Fruit fly (Drosophila melanogaster): ENCODE results near the gene p130CAS.

p130CAS gene

dm6 chr3L:131151-131997, 21.3 kb upstream of the p130CAS start (continued):
- TF ChIP-seq CG33557 (GFP tag; optimal IDR thresholded peaks at IDR 0.05) (peak; percentile 20), luna (GFP tag; optimal IDR thresholded peaks at IDR 0.05) (no peak), caup (GFP tag; optimal IDR thresholded peaks at IDR 0.05; ENCODE audit: severe bottlenecking) (peak; percentile 52), slp2 (GFP tag; optimal IDR thresholded peaks at IDR 0.05) (peak; percentile 54), MTF-1 (GFP tag; optimal IDR thresholded peaks at IDR 0.05; ENCODE audit: borderline replicate concordance) (peak; percentile 24), CHES-1-like (GFP tag; optimal IDR thresholded peaks at IDR 0.05) (peak; percentile 36), amos (GFP tag; IDR thresholded peaks at IDR 0.05; ENCODE audit: partially characterized antibody) (peak; percentile 34; the same call in 1 of the 2 replicates), tna (GFP tag; IDR thresholded peaks at IDR 0.05; ENCODE audit: partially characterized antibody) (no peak; the same call in 1 of the 2 replicates), ash1 (GFP tag; optimal IDR thresholded peaks at IDR 0.05) (peak; percentile 59), ci (GFP tag; IDR thresholded peaks at IDR 0.05) (peak; percentile 66), dmrt11E (tag; optimal IDR thresholded peaks at IDR 0.05) (no peak), cas (GFP tag; IDR thresholded peaks at IDR 0.05) (0 out of 2 replicates have a peak, but pooled peaks have one; percentile 18), Xbp1 (GFP tag; optimal IDR thresholded peaks at IDR 0.05) (no peak), CG7271 (tag; optimal IDR thresholded peaks at IDR 0.05) (no peak), eyg (GFP tag; optimal IDR thresholded peaks at IDR 0.05) (peak; percentile 34), Oli (tag; optimal IDR thresholded peaks at IDR 0.05) (no peak), CG30431 (GFP tag; optimal IDR thresholded peaks at IDR 0.05) (no peak), Dip3 (GFP tag; optimal IDR thresholded peaks at IDR 0.05) (no peak), CG7963 (GFP tag; IDR thresholded peaks at IDR 0.05; ENCODE audit: partially characterized antibody) (peak; percentile 28; the same call in 1 of the 3 replicates), eve (GFP tag; optimal IDR thresholded peaks at IDR 0.05) (peak in 1 of 2 experiments; percentile 25), ATbp (GFP tag; optimal IDR thresholded peaks at IDR 0.05) (peak; percentile 69), wek (GFP tag; optimal IDR thresholded peaks at IDR 0.05) (peak; percentile 56), CG14860 (GFP tag; IDR thresholded peaks at IDR 0.05; ENCODE audit: partially characterized antibody) (no peak), Vsx1 (GFP tag; optimal IDR thresholded peaks at IDR 0.05) (no peak), dmrt99B (tag; optimal IDR thresholded peaks at IDR 0.05) (peak; percentile 38), Asciz (GFP tag; optimal IDR thresholded peaks at IDR 0.05) (peak; percentile 13), twi (tag; optimal IDR thresholded peaks at IDR 0.05) (peak; percentile 13), CG2199 (GFP tag; IDR thresholded peaks at IDR 0.05) (peak; percentile 53; the same call in 1 of the 3 replicates), HHEX (GFP tag; optimal IDR thresholded peaks at IDR 0.05) (peak; percentile 61), scrt (GFP tag; optimal IDR thresholded peaks at IDR 0.05) (peak; percentile 44), CG9727 (GFP tag; optimal IDR thresholded peaks at IDR 0.05) (no peak), bowl (GFP tag; IDR thresholded peaks at IDR 0.05) (no peak), dimm (GFP tag; IDR thresholded peaks at IDR 0.05) (no peak), Xrp1 (GFP tag; IDR thresholded peaks at IDR 0.05) (peak; percentile 5; the same call in 1 of the 2 replicates), CG17385 (GFP tag; optimal IDR thresholded peaks at IDR 0.05) (peak; percentile 94), nmo (GFP tag; optimal IDR thresholded peaks at IDR 0.05) (peak; percentile 38), Ravus (GFP tag; IDR thresholded peaks at IDR 0.05) (no peak), CG1233 (GFP tag; optimal IDR thresholded peaks at IDR 0.05) (peak; percentile 6), CG34224 (GFP tag; IDR thresholded peaks at IDR 0.05; ENCODE audit: partially characterized antibody) (peak; percentile 49; the same call in 2 of the 3 replicates), CG14014 (GFP tag; IDR thresholded peaks at IDR 0.05) (peak; percentile 11; the same call in 1 of the 2 replicates), CG2116 (GFP tag; optimal IDR thresholded peaks at IDR 0.05) (peak; percentile 27), CG4707 (GFP tag; optimal IDR thresholded peaks at IDR 0.05) (peak; percentile 7), Nf-YA (GFP tag; IDR thresholded peaks at IDR 0.05) (0 out of 2 replicates have a peak, but pooled peaks have one; percentile 14), CG6791 (GFP tag; IDR thresholded peaks at IDR 0.05; ENCODE audit: partially characterized antibody) (peak; percentile 32; the same call in 1 of the 3 replicates), slbo (GFP tag; IDR thresholded peaks at IDR 0.05) (0 out of 2 replicates have a peak, but pooled peaks have one; percentile 13), rib (GFP tag; IDR thresholded peaks at IDR 0.05) (peak; percentile 35), Gug (GFP tag; IDR thresholded peaks at IDR 0.05) (no peak)

All from whole organism, embryonic.